Worm (Caenorhabditis elegans) whole organism, L4/young adult: ENCODE measurements around the gene srw-60.

Experiments
- W03F9.2 ChIP-seq: fragments of 150-350 bp; optimal IDR thresholded peaks from 2 replicates; lab custom pipeline; 2014; ENCODE audit warnings: missing biosample characterization, missing genetic modification characterization
- dao-5 ChIP-seq: sonication (generic microtip); optimal IDR thresholded peaks from 2 replicates; lab custom pipeline; 2016; ENCODE audit warnings: missing genotype, missing genetic modification characterization, moderate library complexity, missing compliant biosample characterization
- him-1 ChIP-seq: sonication (generic microtip); optimal IDR thresholded peaks from 2 replicates; lab custom pipeline; 2016; ENCODE audit warnings: missing genotype, missing genetic modification reagents, missing genetic modification characterization, missing compliant biosample characterization

Gene srw-60

ce11 chrII:2966350-2966749 lies 7.9 kb downstream of the srw-60 start:
- no peak for TF ChIP-seq him-1
- TF ChIP-seq dao-5 (tag; lab: Kevin White, UChicago): no peak
- no peak for TF ChIP-seq W03F9.2 (tag; lab: Kevin White, UChicago)

ce11 chrII:2967064-2967463 lies 8.7 kb downstream of the srw-60 start:
- no peak for TF ChIP-seq W03F9.2 (tag; lab: Kevin White, UChicago)
- no peak for TF ChIP-seq him-1
- no peak for TF ChIP-seq dao-5 (tag; lab: Kevin White, UChicago)

- TF ChIP-seq W03F9.2 (tag; lab: Kevin White, UChicago) (no peak), him-1 (peak; percentile 91)
These were observed 15.6 kb downstream of the srw-60 start for ce11 chrII:2973940-2974402.

ce11 chrII:2975561-2976230 lies 17.3 kb downstream of the srw-60 start:
- TF ChIP-seq W03F9.2 (tag; lab: Kevin White, UChicago) (no peak), him-1 (no peak), dao-5 (tag; lab: Kevin White, UChicago) (no peak)

- TF ChIP-seq W03F9.2 (tag; lab: Kevin White, UChicago) (no peak), him-1 (no peak), dao-5 (tag; lab: Kevin White, UChicago) (no peak)
These were observed 18.2 kb downstream of the srw-60 start, which contains the start of gene nhr-88 for ce11 chrII:2976597-2976996. Gene nhr-88, plus strand, starts transcription at chrII:2976639.

- TF ChIP-seq dao-5 (tag; lab: Kevin White, UChicago) (no peak), W03F9.2 (tag; lab: Kevin White, UChicago) (no peak), him-1 (no peak)
These were observed 19.2 kb downstream of the srw-60 start for ce11 chrII:2977652-2978051.

ce11 chrII:2979061-2979460 lies 20.7 kb downstream of the srw-60 start:
- TF ChIP-seq W03F9.2 (tag; lab: Kevin White, UChicago) (no peak), him-1 (no peak), dao-5 (tag; lab: Kevin White, UChicago) (no peak)

ce11 chrII:2984383-2984782 lies 26.0 kb downstream of the srw-60 start:
- no peak for TF ChIP-seq him-1
- TF ChIP-seq dao-5 (tag; lab: Kevin White, UChicago): no peak
- no peak for TF ChIP-seq W03F9.2 (tag; lab: Kevin White, UChicago)

ce11 chrII:2985446-2985845 lies 27.0 kb downstream of the srw-60 start:
- no peak for TF ChIP-seq W03F9.2 (tag; lab: Kevin White, UChicago)
- no peak for TF ChIP-seq him-1
- TF ChIP-seq dao-5 (tag; lab: Kevin White, UChicago): no peak

ce11 chrII:2985935-2986498 lies 27.6 kb downstream of the srw-60 start:
- TF ChIP-seq him-1: no peak
- no peak for TF ChIP-seq dao-5 (tag; lab: Kevin White, UChicago)
- no peak for TF ChIP-seq W03F9.2 (tag; lab: Kevin White, UChicago)

ce11 chrII:2987122-2987556 lies 28.7 kb downstream of the srw-60 start:
- TF ChIP-seq him-1 (no peak), dao-5 (tag; lab: Kevin White, UChicago) (no peak), W03F9.2 (tag; lab: Kevin White, UChicago) (no peak)

ce11 chrII:2987854-2988350 lies 29.5 kb downstream of the srw-60 start, which contains the start of gene lido-7:
Gene lido-7, plus strand, starts transcription at chrII:2988300.
- no peak for TF ChIP-seq dao-5 (tag; lab: Kevin White, UChicago)
- peak; percentile 18 for TF ChIP-seq him-1
- no peak for TF ChIP-seq W03F9.2 (tag; lab: Kevin White, UChicago)

- TF ChIP-seq him-1 (no peak), dao-5 (tag; lab: Kevin White, UChicago) (no peak), W03F9.2 (tag; lab: Kevin White, UChicago) (no peak)
These were observed 31.7 kb downstream of the srw-60 start for ce11 chrII:2990089-2990488.

- TF ChIP-seq him-1 (no peak), dao-5 (tag; lab: Kevin White, UChicago) (no peak), W03F9.2 (tag; lab: Kevin White, UChicago) (no peak)
These were observed 33.2 kb downstream of the srw-60 start, which contains the start of gene K08A2.2 for ce11 chrII:2991555-2992083. Gene K08A2.2, plus strand, starts transcription at chrII:2991605.
